Worm (Caenorhabditis elegans) whole organism, early embryonic: ENCODE measurements around the gene msp-63.
"Not testable (repeated sequence)": the region's sequence is repeated elsewhere in the genome, so short reads cannot be mapped to it uniquely, and the experiment has no call there.

Experiments
- B0310.2 ChIP-seq: sonication (generic microtip); optimal IDR thresholded peaks from 2 replicates; lab custom pipeline; 2016; ENCODE audit warnings: mild to moderate bottlenecking, missing genetic modification characterization, missing compliant biosample characterization
- F13C5.2 ChIP-seq: sonication (generic microtip); optimal IDR thresholded peaks from 2 replicates; lab custom pipeline; 2017; ENCODE audit warnings: mild to moderate bottlenecking, missing genetic modification characterization, inconsistent platforms, missing compliant biosample characterization
- aly-1 ChIP-seq: sonication (generic microtip); optimal IDR thresholded peaks from 2 replicates; lab custom pipeline; 2016; ENCODE audit warnings: missing genetic modification characterization, missing compliant biosample characterization
- ama-1 ChIP-seq: fragments of 150-350 bp; optimal IDR thresholded peaks from 2 replicates; lab custom pipeline; 2014
- ceh-13 ChIP-seq: fragments of 200-800 bp; sonication (Bioruptor generic); optimal IDR thresholded peaks from 2 replicates; lab custom pipeline; 2018; ENCODE audit warnings: mild to moderate bottlenecking, missing genetic modification characterization, missing compliant biosample characterization
- ceh-36 ChIP-seq: sonication (generic microtip); optimal IDR thresholded peaks from 2 replicates; lab custom pipeline; 2016; ENCODE audit warnings: missing genetic modification characterization, inconsistent platforms, missing compliant biosample characterization
- ets-7 ChIP-seq: sonication (generic microtip); optimal IDR thresholded peaks from 2 replicates; lab custom pipeline; 2016; ENCODE audit warnings: missing genotype, missing genetic modification characterization, missing compliant biosample characterization
- flt-1 ChIP-seq: fragments of 200-800 bp; sonication (Bioruptor generic); IDR thresholded peaks from 2 replicates; pipeline ENCODE4 v1.3.6; 2022; ENCODE audit warnings: missing genetic modification characterization, missing compliant biosample characterization
- hmbx-1 ChIP-seq: sonication (generic microtip); optimal IDR thresholded peaks from 2 replicates; lab custom pipeline; 2016; ENCODE audit warnings: mild to moderate bottlenecking, missing genetic modification characterization, missing compliant biosample characterization
- hmg-4 ChIP-seq: fragments of 200-800 bp; sonication (Bioruptor generic); optimal IDR thresholded peaks from 2 replicates; lab custom pipeline; 2018; ENCODE audit warnings: mild to moderate bottlenecking, missing genetic modification characterization, missing compliant biosample characterization
- hnd-1 ChIP-seq: sonication (generic microtip); optimal IDR thresholded peaks from 2 replicates; lab custom pipeline; 2016; ENCODE audit warnings: missing genetic modification characterization, missing compliant biosample characterization
- pes-1 ChIP-seq: fragments of 200-800 bp; sonication (Bioruptor generic); IDR thresholded peaks from 2 replicates; pipeline ENCODE4 v1.3.6; 2022; ENCODE audit warnings: missing genetic modification reagents, missing genetic modification characterization, missing compliant biosample characterization
- scrt-1 ChIP-seq: fragments of 200-800 bp; sonication (Bioruptor generic); IDR thresholded peaks from 2 replicates; pipeline ENCODE4 v1.3.6; 2022; ENCODE audit warnings: missing genetic modification characterization, missing compliant biosample characterization
- sea-1 ChIP-seq: fragments of 200-800 bp; sonication (Bioruptor generic); conservative IDR thresholded peaks from 2 replicates; pipeline ENCODE4 v1.3.6; 2022; ENCODE audit warnings: missing genetic modification characterization, missing compliant biosample characterization
- tbx-11 ChIP-seq: fragments of 200-800 bp; sonication (Bioruptor generic); IDR thresholded peaks from 2 replicates; pipeline ENCODE4 v1.3.6; 2022; ENCODE audit warnings: missing genetic modification characterization, missing compliant biosample characterization
- tbx-37 ChIP-seq: fragments of 200-800 bp; sonication (Bioruptor generic); conservative IDR thresholded peaks from 2 replicates; pipeline ENCODE4 v1.3.6; 2022; ENCODE audit warnings: missing genetic modification reagents, missing genetic modification characterization, missing compliant biosample characterization
- tra-4 ChIP-seq: sonication (generic microtip); optimal IDR thresholded peaks from 2 replicates; lab custom pipeline; 2017; ENCODE audit warnings: missing genetic modification characterization, missing compliant biosample characterization

The msp-63 gene

ce11 chrII:5828486-5828885, 31.2 kb upstream of the msp-63 start, which contains the start of gene ZK1248.11:
ZK1248.11 (minus strand) TSS chrII:5828586.
- TF ChIP-seq hmbx-1 (tag; lab: Kevin White, UChicago): no peak
- TF ChIP-seq hnd-1: no peak
- TF ChIP-seq scrt-1 (GFP tag; lab: Robert Waterston, UW): no peak
- no peak for TF ChIP-seq hmg-4 (GFP tag; lab: Kevin White, UChicago)
- no peak for TF ChIP-seq flt-1
- TF ChIP-seq ceh-13 (GFP tag; lab: Kevin White, UChicago): no peak
- no peak for TF ChIP-seq aly-1 (tag; lab: Kevin White, UChicago)
- TF ChIP-seq F13C5.2 (tag; lab: Kevin White, UChicago): no peak
- no peak for TF ChIP-seq tbx-11 (GFP tag; lab: Robert Waterston, UW)
- TF ChIP-seq sea-1 (GFP tag; lab: Robert Waterston, UW): no peak
- no peak for TF ChIP-seq ceh-36 (tag; lab: Kevin White, UChicago)
- TF ChIP-seq B0310.2: no peak
- no peak for TF ChIP-seq tra-4 (tag; lab: Kevin White, UChicago)
- TF ChIP-seq ama-1 (lab: Kevin White, UChicago): no peak
- no peak for TF ChIP-seq tbx-37
- TF ChIP-seq pes-1 (GFP tag; lab: Robert Waterston, UW): no peak
- TF ChIP-seq ets-7: no peak

- TF ChIP-seq sea-1 (GFP tag; lab: Robert Waterston, UW): no peak
- TF ChIP-seq hnd-1: no peak
- TF ChIP-seq tbx-37: no peak
- TF ChIP-seq flt-1: no peak
- no peak for TF ChIP-seq tbx-11 (GFP tag; lab: Robert Waterston, UW)
- TF ChIP-seq hmg-4 (GFP tag; lab: Kevin White, UChicago): no peak
- TF ChIP-seq F13C5.2 (tag; lab: Kevin White, UChicago): no peak
- TF ChIP-seq ets-7: no peak
- TF ChIP-seq hmbx-1 (tag; lab: Kevin White, UChicago): no peak
- no peak for TF ChIP-seq ama-1 (lab: Kevin White, UChicago)
- no peak for TF ChIP-seq ceh-13 (GFP tag; lab: Kevin White, UChicago)
- TF ChIP-seq aly-1 (tag; lab: Kevin White, UChicago): no peak
- no peak for TF ChIP-seq B0310.2
Measured at ce11 chrII:5827364-5827763, 30.1 kb upstream of the msp-63 start, which contains the start of gene tbc-2. tbc-2 (minus strand) TSS chrII:5827443.

ce11 chrII:5820282-5820762, 23.1 kb upstream of the msp-63 start, which contains the start of gene ehs-1:
ehs-1 (plus strand) TSS chrII:5820712.
- no peak for TF ChIP-seq pes-1 (GFP tag; lab: Robert Waterston, UW)
- no peak for TF ChIP-seq B0310.2
- no peak for TF ChIP-seq aly-1 (tag; lab: Kevin White, UChicago)
- TF ChIP-seq sea-1 (GFP tag; lab: Robert Waterston, UW): no peak
- TF ChIP-seq ets-7: no peak
- no peak for TF ChIP-seq hmbx-1 (tag; lab: Kevin White, UChicago)
- TF ChIP-seq ama-1 (lab: Kevin White, UChicago): no peak
- TF ChIP-seq tbx-37: no peak
- TF ChIP-seq ceh-36 (tag; lab: Kevin White, UChicago): no peak
- no peak for TF ChIP-seq hnd-1
- no peak for TF ChIP-seq flt-1
- no peak for TF ChIP-seq tbx-11 (GFP tag; lab: Robert Waterston, UW)
- no peak for TF ChIP-seq hmg-4 (GFP tag; lab: Kevin White, UChicago)
- no peak for TF ChIP-seq scrt-1 (GFP tag; lab: Robert Waterston, UW)
- no peak for TF ChIP-seq ceh-13 (GFP tag; lab: Kevin White, UChicago)
- no peak for TF ChIP-seq tra-4 (tag; lab: Kevin White, UChicago)
- no peak for TF ChIP-seq F13C5.2 (tag; lab: Kevin White, UChicago)

ce11 chrII:5819655-5820054, 22.4 kb upstream of the msp-63 start:
- TF ChIP-seq ceh-13 (GFP tag; lab: Kevin White, UChicago): no peak
- no peak for TF ChIP-seq flt-1
- no peak for TF ChIP-seq hnd-1
- TF ChIP-seq pes-1 (GFP tag; lab: Robert Waterston, UW): no peak
- TF ChIP-seq ets-7: no peak
- TF ChIP-seq sea-1 (GFP tag; lab: Robert Waterston, UW): no peak
- no peak for TF ChIP-seq tbx-37
- no peak for TF ChIP-seq tra-4 (tag; lab: Kevin White, UChicago)
- TF ChIP-seq aly-1 (tag; lab: Kevin White, UChicago): no peak
- TF ChIP-seq scrt-1 (GFP tag; lab: Robert Waterston, UW): no peak
- no peak for TF ChIP-seq ceh-36 (tag; lab: Kevin White, UChicago)
- TF ChIP-seq tbx-11 (GFP tag; lab: Robert Waterston, UW): no peak
- no peak for TF ChIP-seq hmbx-1 (tag; lab: Kevin White, UChicago)
- no peak for TF ChIP-seq B0310.2

- TF ChIP-seq hnd-1: no peak
- no peak for TF ChIP-seq pes-1 (GFP tag; lab: Robert Waterston, UW)
- TF ChIP-seq tra-4 (tag; lab: Kevin White, UChicago): no peak
Measured at ce11 chrII:5818298-5818697, 21.1 kb upstream of the msp-63 start, which contains the start of gene ZK1248.4. ZK1248.4 (plus strand) TSS chrII:5818598.

- TF ChIP-seq flt-1 (no peak), ets-7 (no peak), hnd-1 (no peak), F13C5.2 (tag; lab: Kevin White, UChicago) (no peak), tra-4 (tag; lab: Kevin White, UChicago) (no peak), B0310.2 (no peak), tbx-11 (GFP tag; lab: Robert Waterston, UW) (no peak), ceh-13 (GFP tag; lab: Kevin White, UChicago) (no peak), scrt-1 (GFP tag; lab: Robert Waterston, UW) (no peak), sea-1 (GFP tag; lab: Robert Waterston, UW) (no peak), aly-1 (tag; lab: Kevin White, UChicago) (no peak), pes-1 (GFP tag; lab: Robert Waterston, UW) (no peak), hmg-4 (GFP tag; lab: Kevin White, UChicago) (no peak)
Measured at ce11 chrII:5816346-5816745, 19.1 kb upstream of the msp-63 start, which contains the start of gene ZK1248.20. ZK1248.20 (plus strand) TSS chrII:5816646.

- TF ChIP-seq hnd-1; scrt-1 (GFP tag; lab: Robert Waterston, UW); hmg-4 (GFP tag; lab: Kevin White, UChicago): not testable (repeated sequence)
Measured at ce11 chrII:5815382-5815781, 18.1 kb upstream of the msp-63 start, which contains the start of gene wago-5. wago-5 (minus strand) TSS chrII:5815482.
